Fruit fly (Drosophila melanogaster): Measurements from ENCODE around the gene aralar1.

DNA sequence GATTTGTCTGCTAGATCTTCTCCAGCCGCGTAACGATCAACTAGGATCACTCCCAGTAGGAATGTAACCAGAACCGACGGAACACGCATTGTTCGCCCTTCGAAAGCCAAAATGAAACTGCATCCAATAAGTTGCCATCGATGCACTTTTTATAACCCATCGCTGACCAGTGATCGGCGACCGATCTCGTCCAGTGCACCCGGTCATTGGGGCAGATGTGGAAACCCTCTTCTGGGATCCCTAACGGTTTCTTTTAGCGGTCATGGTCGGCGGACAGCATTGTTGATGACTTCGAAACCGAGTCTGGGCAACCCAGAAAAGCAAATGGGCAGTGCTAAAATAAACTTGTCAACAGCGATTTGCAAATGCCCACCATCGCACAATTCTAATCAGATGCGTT, 10.7 kb downstream of the aralar1 start, which contains the start of gene Osi23:
- no peak for TF ChIP-seq psq (optimal IDR thresholded peaks at IDR 0.05)
- no peak for TF ChIP-seq CG8478 (optimal IDR thresholded peaks at IDR 0.05)
